Fruit fly (Drosophila melanogaster) whole organism, pupa: ENCODE measurements around the gene ATP6AP2.

Experiments used
- CG10348 ChIP-seq: fragments of 200-800 bp; sonication (Bioruptor generic); IDR thresholded peaks from 2 replicates; pipeline ENCODE4 v1.3.6; 2022; ENCODE audit warnings: missing biosample characterization, missing genetic modification characterization
- CG12605 ChIP-seq: fragments of 200-800 bp; sonication (Bioruptor generic); IDR thresholded peaks from 2 replicates; pipeline ENCODE4 v1.3.6; 2022; ENCODE audit warnings: missing biosample characterization, missing genetic modification characterization
- CG13204 ChIP-seq: fragments of 200-800 bp; sonication (Bioruptor generic); optimal IDR thresholded peaks from 2 replicates; lab custom pipeline; 2018; ENCODE audit warnings: missing biosample characterization, mild to moderate bottlenecking, missing genetic modification characterization, moderate library complexity
- CG14655 ChIP-seq: fragments of 200-800 bp; sonication (Bioruptor generic); optimal IDR thresholded peaks from 3 replicates; lab custom pipeline; 2017; ENCODE audit warnings: mild to moderate bottlenecking, missing biosample characterization, missing genetic modification reagents, missing genetic modification characterization
- CG15710 ChIP-seq: fragments of 200-800 bp; sonication (Bioruptor generic); optimal IDR thresholded peaks from 2 replicates; lab custom pipeline; 2018; ENCODE audit warnings: missing biosample characterization, mild to moderate bottlenecking, missing genetic modification characterization, moderate library complexity
- CG17806 ChIP-seq: fragments of 200-800 bp; sonication (Bioruptor generic); optimal IDR thresholded peaks from 2 replicates; lab custom pipeline; 2018; ENCODE audit warnings: missing biosample characterization, mild to moderate bottlenecking, missing genetic modification characterization, moderate library complexity
- CG32121 ChIP-seq: fragments of 200-800 bp; sonication (Bioruptor generic); IDR thresholded peaks from 2 replicates; pipeline ENCODE4 v1.3.6; 2022; ENCODE audit warnings: missing biosample characterization, missing genetic modification characterization
- CG34367 ChIP-seq: fragments of 200-800 bp; sonication (Bioruptor generic); optimal IDR thresholded peaks from 2 replicates; lab custom pipeline; 2018; ENCODE audit warnings: missing biosample characterization, mild to moderate bottlenecking, missing genetic modification characterization
- CG4496 ChIP-seq: fragments of 200-800 bp; sonication (Bioruptor generic); IDR thresholded peaks from 3 replicates; pipeline ENCODE4 v1.3.6; 2022; ENCODE audit warnings: missing biosample characterization, missing genetic modification characterization
- CG8159 ChIP-seq: fragments of 200-800 bp; sonication (Bioruptor generic); optimal IDR thresholded peaks from 3 replicates; lab custom pipeline; 2018; ENCODE audit warnings: missing biosample characterization, mild to moderate bottlenecking, missing genetic modification characterization, moderate library complexity
- CG8301 ChIP-seq: fragments of 200-800 bp; sonication (Bioruptor generic); optimal IDR thresholded peaks from 2 replicates; lab custom pipeline; 2018; ENCODE audit warnings: missing biosample characterization, mild to moderate bottlenecking, missing genetic modification characterization
- CG9948 ChIP-seq: fragments of 200-800 bp; sonication (Bioruptor generic); optimal IDR thresholded peaks from 2 replicates; lab custom pipeline; 2018; ENCODE audit warnings: missing biosample characterization, mild to moderate bottlenecking, missing genetic modification characterization, moderate library complexity
- D1 ChIP-seq: fragments of 200-800 bp; sonication (Bioruptor generic); optimal IDR thresholded peaks from 2 replicates; lab custom pipeline; 2018; ENCODE audit warnings: missing biosample characterization, mild to moderate bottlenecking, missing genetic modification characterization, moderate library complexity
- EcR ChIP-seq: fragments of 200-800 bp; sonication (Bioruptor generic); optimal IDR thresholded peaks from 3 replicates; lab custom pipeline; 2019; ENCODE audit warnings: missing biosample characterization, missing genetic modification characterization, mild to moderate bottlenecking, moderate library complexity, missing genetic modification reagents
- Ets98B ChIP-seq: fragments of 200-800 bp; sonication (Bioruptor generic); IDR thresholded peaks from 2 replicates; pipeline ENCODE4 v1.3.6; 2022; ENCODE audit warnings: missing biosample characterization, missing genetic modification characterization
- Pif1A ChIP-seq: fragments of 200-800 bp; sonication (Bioruptor generic); optimal IDR thresholded peaks from 3 replicates; lab custom pipeline; 2016; ENCODE audit warnings: missing biosample characterization, missing genetic modification characterization
- Pif1B ChIP-seq: fragments of 200-800 bp; sonication (Bioruptor generic); optimal IDR thresholded peaks from 3 replicates; lab custom pipeline; 2016; ENCODE audit warnings: missing biosample characterization, missing genetic modification characterization
- Snoo ChIP-seq: fragments of 200-800 bp; sonication (Bioruptor generic); optimal IDR thresholded peaks from 3 replicates; lab custom pipeline; 2017; ENCODE audit warnings: missing biosample characterization, mild to moderate bottlenecking, missing genetic modification characterization, inconsistent platforms
- fd96Ca ChIP-seq: fragments of 200-800 bp; sonication (Bioruptor generic); IDR thresholded peaks from 3 replicates; pipeline ENCODE4 v1.3.6; 2022; ENCODE audit warnings: missing biosample characterization, missing genetic modification characterization
- gl ChIP-seq: fragments of 200-800 bp; sonication (Bioruptor generic); optimal IDR thresholded peaks from 2 replicates; lab custom pipeline; 2018; ENCODE audit warnings: missing biosample characterization, mild to moderate bottlenecking, missing genetic modification characterization
- rn ChIP-seq: fragments of 200-800 bp; sonication (Bioruptor generic); IDR thresholded peaks from 2 replicates; pipeline ENCODE4 v1.3.6; 2022; ENCODE audit warnings: missing biosample characterization, missing genetic modification characterization

ATP6AP2 gene

DNA sequence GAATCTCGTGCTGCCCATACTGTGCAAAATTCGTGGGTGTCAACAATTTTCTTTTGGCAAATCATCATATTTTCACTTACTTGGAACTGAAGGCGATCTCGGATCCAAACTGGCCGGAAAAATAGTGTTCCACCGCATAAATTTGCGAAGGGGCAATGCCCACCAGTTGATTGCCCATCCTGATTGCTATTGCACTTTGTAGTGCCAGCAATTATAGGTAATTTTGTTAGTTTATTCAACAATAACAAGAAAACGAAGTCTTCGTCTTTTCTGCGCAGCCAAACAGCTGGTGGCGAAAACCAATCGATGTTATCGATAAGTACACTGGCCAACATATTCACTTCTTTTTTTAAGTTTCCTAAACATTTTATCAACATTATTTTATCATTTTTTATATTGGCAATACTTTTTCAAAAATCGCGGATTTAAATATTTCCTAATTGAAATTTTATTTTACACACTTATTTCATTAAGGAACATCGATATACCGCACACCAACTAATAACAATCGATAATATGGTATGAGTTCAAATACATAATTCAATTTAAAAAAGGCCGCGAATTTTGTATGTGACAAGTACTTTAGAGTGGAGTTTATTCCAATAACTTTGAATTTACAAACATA is 14.8 kb upstream of the ATP6AP2 start, which contains the start of gene Vps15:
Gene Vps15 (minus strand): TSS at position 294 of the 625 bp plus-strand sequence.
- TF ChIP-seq EcR (GFP tag; lab: Kevin White, UChicago) = peak; percentile 48
- TF ChIP-seq CG9948 = peak; percentile 55
- no peak for TF ChIP-seq CG10348 (GFP tag; lab: Robert Waterston, UW)
- peak; percentile 89 for TF ChIP-seq D1 (tag; lab: Kevin White, UChicago)
- TF ChIP-seq Pif1B (GFP tag; lab: Kevin White, UChicago) = peak; percentile 35
- TF ChIP-seq CG8159 (tag; lab: Kevin White, UChicago) = peak; percentile 79
- peak; percentile 65 for TF ChIP-seq CG15710 (tag; lab: Kevin White, UChicago)
- peak; percentile 80 for TF ChIP-seq CG4496 (GFP tag; lab: Robert Waterston, UW)
- TF ChIP-seq CG17806 (tag; lab: Kevin White, UChicago) = peak; percentile 69
- TF ChIP-seq CG14655 (GFP tag; lab: Kevin White, UChicago) = peak; percentile 43
- peak; percentile 73 for TF ChIP-seq Ets98B (GFP tag; lab: Robert Waterston, UW)
- TF ChIP-seq CG8301 (tag; lab: Kevin White, UChicago) = peak; percentile 57
- TF ChIP-seq CG13204 = no peak
- TF ChIP-seq CG34367 (tag; lab: Kevin White, UChicago) = peak; percentile 33
- no peak for TF ChIP-seq rn (GFP tag; lab: Robert Waterston, UW)
- peak; percentile 16; the same call in 1 of the 2 replicates for TF ChIP-seq CG12605 (GFP tag; lab: Robert Waterston, UW)
- TF ChIP-seq gl (tag; lab: Kevin White, UChicago) = peak; percentile 24
- TF ChIP-seq Pif1A (GFP tag; lab: Kevin White, UChicago) = peak; percentile 35
- TF ChIP-seq fd96Ca (GFP tag; lab: Robert Waterston, UW) = no peak
- peak; percentile 76 for TF ChIP-seq CG32121 (GFP tag; lab: Robert Waterston, UW)
- TF ChIP-seq Snoo (tag; lab: Kevin White, UChicago) = peak; percentile 51

DNA sequence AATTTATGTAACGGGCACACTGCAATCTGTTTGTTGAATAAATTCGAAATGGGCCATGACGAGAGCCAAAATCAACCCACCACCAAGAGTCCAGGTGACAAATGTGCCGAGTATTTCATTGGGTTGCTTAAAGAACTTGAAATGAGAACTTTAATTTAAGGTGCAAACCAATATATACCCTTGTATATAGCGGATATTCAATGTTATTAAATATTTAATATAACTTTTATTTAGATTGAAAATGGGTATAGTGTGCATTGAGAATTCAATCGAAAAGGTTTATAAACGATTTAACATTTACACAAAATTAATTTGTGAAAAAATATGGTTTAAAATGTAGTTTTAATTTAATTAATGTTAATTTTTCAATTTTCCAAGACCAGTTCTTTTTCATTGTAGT is 14.1 kb upstream of the ATP6AP2 start, which contains the start of gene CG8420:
Gene CG8420 (plus strand): TSS at position 284 of the 400 bp plus-strand sequence.
- TF ChIP-seq CG8159 (tag; lab: Kevin White, UChicago) = no peak
- TF ChIP-seq CG4496 (GFP tag; lab: Robert Waterston, UW) = no peak
- no peak for TF ChIP-seq Ets98B (GFP tag; lab: Robert Waterston, UW)
- no peak for TF ChIP-seq rn (GFP tag; lab: Robert Waterston, UW)
- no peak for TF ChIP-seq Pif1A (GFP tag; lab: Kevin White, UChicago)
- no peak for TF ChIP-seq CG10348 (GFP tag; lab: Robert Waterston, UW)
- TF ChIP-seq, all 21 proteins: peak for 0

DNA sequence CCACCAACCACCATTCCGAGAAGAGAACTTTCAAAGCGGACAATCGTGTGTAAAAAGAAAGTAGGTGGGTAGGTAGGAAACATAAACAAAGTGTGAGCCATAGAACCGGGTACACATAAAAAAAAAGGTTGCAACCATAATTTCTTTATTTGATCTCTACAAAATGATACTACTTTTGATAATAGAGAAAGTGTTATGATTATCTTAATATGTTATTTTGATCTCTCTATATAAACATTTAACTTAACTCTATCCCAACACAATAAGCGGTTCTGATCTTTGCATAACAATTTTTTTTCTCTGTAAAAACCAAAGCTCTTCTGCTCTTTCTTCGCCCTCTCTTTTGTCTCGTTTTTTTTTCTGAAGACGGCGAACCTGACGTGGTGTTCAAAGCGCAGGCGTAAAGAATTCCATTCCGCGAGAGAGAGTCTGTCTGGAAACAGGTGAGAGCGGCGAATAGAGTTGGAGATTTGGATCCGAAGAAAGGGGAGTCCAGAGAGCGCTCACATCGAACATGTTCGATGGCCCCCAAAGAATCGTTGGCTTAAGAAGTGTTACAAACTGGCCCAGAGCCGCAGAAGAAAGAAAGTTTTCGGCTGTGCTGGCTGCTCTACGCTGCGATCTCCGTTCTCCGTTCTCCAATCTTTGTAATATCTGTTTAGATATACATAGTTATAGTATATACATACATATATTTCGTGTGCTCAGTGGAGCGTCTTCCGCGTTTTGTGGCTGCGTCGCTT is 13.4 kb upstream of the ATP6AP2 start:
- no peak for TF ChIP-seq CG10348 (GFP tag; lab: Robert Waterston, UW)
- TF ChIP-seq CG32121 (GFP tag; lab: Robert Waterston, UW) = 0 out of 2 replicates have a peak, but pooled peaks have one; percentile 31
- TF ChIP-seq CG13204 = peak; percentile 29
- TF ChIP-seq CG34367 (tag; lab: Kevin White, UChicago) = peak; percentile 67
- TF ChIP-seq gl (tag; lab: Kevin White, UChicago) = peak; percentile 50
- peak; percentile 71 for TF ChIP-seq CG15710 (tag; lab: Kevin White, UChicago)
- TF ChIP-seq CG4496 (GFP tag; lab: Robert Waterston, UW) = peak; percentile 68
- peak; percentile 36 for TF ChIP-seq EcR (GFP tag; lab: Kevin White, UChicago)
- peak; percentile 90 for TF ChIP-seq CG8301 (tag; lab: Kevin White, UChicago)
- TF ChIP-seq CG8159 (tag; lab: Kevin White, UChicago) = peak; percentile 80
- TF ChIP-seq Snoo (tag; lab: Kevin White, UChicago) = peak; percentile 81
- peak; percentile 81 for TF ChIP-seq CG12605 (GFP tag; lab: Robert Waterston, UW)
- peak; percentile 69 for TF ChIP-seq Pif1B (GFP tag; lab: Kevin White, UChicago)
- TF ChIP-seq Ets98B (GFP tag; lab: Robert Waterston, UW) = peak; percentile 77
- TF ChIP-seq D1 (tag; lab: Kevin White, UChicago) = peak; percentile 94
- peak; percentile 72 for TF ChIP-seq CG9948
- peak; percentile 87 for TF ChIP-seq Pif1A (GFP tag; lab: Kevin White, UChicago)
- peak; percentile 90 for TF ChIP-seq CG14655 (GFP tag; lab: Kevin White, UChicago)
- no peak for TF ChIP-seq fd96Ca (GFP tag; lab: Robert Waterston, UW)
- TF ChIP-seq rn (GFP tag; lab: Robert Waterston, UW) = no peak
- peak; percentile 81 for TF ChIP-seq CG17806 (tag; lab: Kevin White, UChicago)

DNA sequence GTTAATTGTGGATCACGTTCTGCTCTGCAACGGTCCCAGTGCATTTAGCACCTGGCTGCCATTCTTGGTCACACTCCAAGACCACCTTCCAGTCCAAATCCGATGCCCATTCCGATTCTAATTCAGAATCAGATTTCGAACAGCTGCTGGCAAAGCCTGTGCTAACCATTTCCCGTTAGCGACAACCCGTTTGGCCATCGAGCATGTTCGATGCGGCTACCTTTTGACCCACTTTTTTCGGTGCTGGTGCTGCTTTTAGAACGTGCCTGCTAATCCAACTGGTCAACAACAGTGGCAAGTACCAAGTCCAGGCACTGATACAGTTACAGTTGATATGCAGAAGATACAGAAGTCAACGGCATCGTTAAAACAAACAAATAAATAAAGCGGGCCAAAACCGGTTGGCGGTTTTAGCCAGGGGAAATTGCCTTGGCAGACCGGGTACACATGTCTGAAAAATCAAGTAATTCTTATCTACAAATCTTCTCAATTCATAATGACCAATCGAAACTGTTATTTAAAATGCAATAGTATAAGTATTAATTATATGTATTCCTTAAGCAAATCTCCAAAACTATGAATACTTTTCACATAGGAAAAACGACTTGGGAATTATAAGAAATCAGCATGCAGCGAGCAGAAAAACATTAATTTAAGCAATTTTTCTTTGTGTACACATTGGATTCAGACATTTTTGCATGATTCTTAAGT is 11.3 kb upstream of the ATP6AP2 start:
- TF ChIP-seq D1 (tag; lab: Kevin White, UChicago) = no peak
- TF ChIP-seq rn (GFP tag; lab: Robert Waterston, UW) = no peak
- TF ChIP-seq gl (tag; lab: Kevin White, UChicago) = no peak
- TF ChIP-seq CG9948 = no peak
- no peak for TF ChIP-seq fd96Ca (GFP tag; lab: Robert Waterston, UW)
- no peak for TF ChIP-seq CG32121 (GFP tag; lab: Robert Waterston, UW)
- no peak for TF ChIP-seq CG34367 (tag; lab: Kevin White, UChicago)
- TF ChIP-seq CG10348 (GFP tag; lab: Robert Waterston, UW) = no peak
- TF ChIP-seq CG17806 (tag; lab: Kevin White, UChicago) = peak; percentile 11
- peak; percentile 56 for TF ChIP-seq CG8159 (tag; lab: Kevin White, UChicago)
- no peak for TF ChIP-seq Pif1A (GFP tag; lab: Kevin White, UChicago)
- peak; percentile 36 for TF ChIP-seq Snoo (tag; lab: Kevin White, UChicago)
- TF ChIP-seq CG15710 (tag; lab: Kevin White, UChicago) = peak; percentile 38
- TF ChIP-seq Pif1B (GFP tag; lab: Kevin White, UChicago) = no peak
- TF ChIP-seq CG12605 (GFP tag; lab: Robert Waterston, UW) = no peak
- no peak for TF ChIP-seq CG4496 (GFP tag; lab: Robert Waterston, UW)
- TF ChIP-seq CG14655 (GFP tag; lab: Kevin White, UChicago) = peak; percentile 58
- peak; percentile 90 for TF ChIP-seq EcR (GFP tag; lab: Kevin White, UChicago)
- TF ChIP-seq CG13204 = no peak
- TF ChIP-seq Ets98B (GFP tag; lab: Robert Waterston, UW) = no peak
- TF ChIP-seq CG8301 (tag; lab: Kevin White, UChicago) = peak; percentile 61
